Worm (Caenorhabditis elegans): Measurements from ENCODE around the gene srbc-45.

ce11 chrV:12822065-12822464, 18.7 kb downstream of the srbc-45 start:
- TF ChIP-seq cog-1 (tag; optimal IDR thresholded peaks at IDR 0.05) (no peak), ztf-29 (GFP tag; IDR thresholded peaks at IDR 0.05) (no peak), ref-1 (GFP tag; conservative IDR thresholded peaks at IDR 0.05) (no peak), klf-2 (GFP tag; conservative IDR thresholded peaks at IDR 0.05) (no peak), T22C8.4 (GFP tag; IDR thresholded peaks at IDR 0.05) (no peak), flt-1 (GFP tag; IDR thresholded peaks at IDR 0.05) (no peak), ztf-23 (GFP tag; IDR thresholded peaks at IDR 0.05) (no peak), tab-1 (GFP tag; IDR thresholded peaks at IDR 0.05) (no peak), med-1 (GFP tag; optimal IDR thresholded peaks at IDR 0.05; ENCODE audit: insufficient read depth) (no peak)

Data from whole organism, midembryonic.